Fruit fly (Drosophila melanogaster): ENCODE data around the gene CG46310.

dm6 chr3R:23214603-23215433 lies 41.1 kb downstream of the CG46310 start:
- TF ChIP-seq CTCF (optimal IDR thresholded peaks at IDR 0.05) (peak; percentile 59 to 63), CG8478 (optimal IDR thresholded peaks at IDR 0.05) (no peak)

Measured in S2 (cell line).